Fruit fly (Drosophila melanogaster) whole organism, adult: Measurements from ENCODE around the gene CG3225.

Source experiments
- CG12768 ChIP-seq: fragments of 200-800 bp; sonication (Bioruptor generic); optimal IDR thresholded peaks from 2 replicates; lab custom pipeline; 2017; ENCODE audit warnings: missing biosample characterization, missing genetic modification characterization, mild to moderate bottlenecking, moderate library complexity, missing genetic modification reagents
- CG1620 ChIP-seq: fragments of 200-800 bp; sonication (Bioruptor generic); optimal IDR thresholded peaks from 2 replicates; lab custom pipeline; 2016; ENCODE audit warnings: missing biosample characterization, missing genetic modification characterization
- CG7101 ChIP-seq: fragments of 200-800 bp; sonication (Bioruptor generic); optimal IDR thresholded peaks from 2 replicates; lab custom pipeline; 2018; ENCODE audit warnings: missing biosample characterization, mild to moderate bottlenecking, missing genetic modification characterization, moderate library complexity
- Clk ChIP-seq: fragments of 200-800 bp; sonication (Bioruptor generic); optimal IDR thresholded peaks from 2 replicates; lab custom pipeline; 2017; ENCODE audit warnings: missing biosample characterization, missing genetic modification characterization
- Crg-1 ChIP-seq: fragments of 200-800 bp; sonication (Bioruptor generic); optimal IDR thresholded peaks from 2 replicates; lab custom pipeline; 2016; ENCODE audit warnings: missing biosample characterization, missing genetic modification characterization
- Mnt ChIP-seq: fragments of 200-800 bp; sonication (Bioruptor generic); optimal IDR thresholded peaks from 2 replicates; lab custom pipeline; 2016; ENCODE audit warnings: missing biosample characterization, mild to moderate bottlenecking, missing genetic modification characterization
- bab1 ChIP-seq: fragments of 200-800 bp; sonication (Bioruptor generic); optimal IDR thresholded peaks from 3 replicates; lab custom pipeline; 2019; ENCODE audit warnings: missing biosample characterization, mild to moderate bottlenecking, missing genetic modification characterization, moderate library complexity
- ovo ChIP-seq: fragments of 200-800 bp; sonication (Bioruptor generic); optimal IDR thresholded peaks from 2 replicates; lab custom pipeline; 2016; ENCODE audit warnings: missing biosample characterization, missing genetic modification characterization
- tj ChIP-seq: fragments of 200-800 bp; sonication (Bioruptor generic); optimal IDR thresholded peaks from 3 replicates; lab custom pipeline; 2017; ENCODE audit warnings: missing biosample characterization, mild to moderate bottlenecking, missing genetic modification characterization, moderate library complexity
- toe ChIP-seq: fragments of 200-800 bp; sonication (Bioruptor generic); optimal IDR thresholded peaks from 2 replicates; lab custom pipeline; 2016; ENCODE audit warnings: missing biosample characterization, missing genetic modification characterization

DNA sequence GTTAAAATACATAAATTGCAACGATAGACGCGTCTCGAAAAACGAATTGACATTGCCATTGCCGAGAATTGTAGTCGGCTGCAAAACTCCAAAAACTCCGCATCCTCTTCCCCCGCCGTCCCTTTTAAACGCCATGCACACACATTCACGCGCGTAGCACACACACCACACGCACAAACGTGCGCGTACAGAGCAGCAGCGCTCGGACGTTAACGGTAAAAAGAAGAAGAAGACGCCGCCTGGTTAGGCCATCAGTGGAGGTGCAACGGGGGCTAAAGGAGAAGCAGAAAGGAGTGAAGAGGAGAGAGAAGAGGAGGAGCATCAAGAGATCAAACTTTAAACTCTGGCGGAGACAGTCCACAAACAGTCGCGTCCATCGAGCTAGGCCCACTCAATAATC is 4.2 kb upstream of the CG3225 start:
- TF ChIP-seq Crg-1 (GFP tag; lab: Kevin White, UChicago), result no peak
- TF ChIP-seq Mnt (GFP tag; lab: Kevin White, UChicago), result no peak
- no peak for TF ChIP-seq toe (GFP tag; lab: Kevin White, UChicago)
- no peak for TF ChIP-seq ovo (GFP tag; lab: Kevin White, UChicago)
- TF ChIP-seq CG12768 (GFP tag; lab: Kevin White, UChicago), result no peak
- TF ChIP-seq CG7101, result no peak
- no peak for TF ChIP-seq CG1620
- no peak for TF ChIP-seq bab1 (GFP tag; lab: Kevin White, UChicago)
- TF ChIP-seq Clk (GFP tag; lab: Kevin White, UChicago), result no peak
- TF ChIP-seq tj, result no peak
